Fruit fly (Drosophila melanogaster) whole organism, embryonic: ENCODE results near the gene CG7332.

Source experiments
- Awh ChIP-seq: fragments of 200-800 bp; sonication (Bioruptor generic); IDR thresholded peaks from 2 replicates; pipeline ENCODE4, ENCODE4 v1.3.6; 2022; ENCODE audit warnings: missing biosample characterization, missing genetic modification characterization
- C15 ChIP-seq: fragments of 200-800 bp; sonication (Bioruptor generic); IDR thresholded peaks from 3 replicates; pipeline ENCODE4 v1.3.6; 2022; ENCODE audit warnings: missing biosample characterization, missing genetic modification characterization
- CG12155 ChIP-seq: fragments of 200-800 bp; sonication (Bioruptor generic); optimal IDR thresholded peaks from 3 replicates; lab custom pipeline; 2016; ENCODE audit warnings: missing biosample characterization, missing genetic modification characterization
- CG12219 ChIP-seq: fragments of 200-800 bp; sonication (Bioruptor generic); optimal IDR thresholded peaks from 3 replicates; lab custom pipeline; 2018; ENCODE audit warnings: missing biosample characterization, mild to moderate bottlenecking, missing genetic modification characterization
- CG12299 ChIP-seq: fragments of 200-800 bp; sonication (Bioruptor generic); optimal IDR thresholded peaks from 2 replicates; lab custom pipeline; 2018; ENCODE audit warnings: missing biosample characterization, mild to moderate bottlenecking, missing genetic modification characterization
- CG1233 ChIP-seq: fragments of 200-800 bp; sonication (Bioruptor generic); optimal IDR thresholded peaks from 4 replicates; lab custom pipeline; 2018; ENCODE audit warnings: missing biosample characterization, mild to moderate bottlenecking, missing genetic modification characterization
- CG12744 ChIP-seq: fragments of 200-800 bp; sonication (Bioruptor generic); optimal IDR thresholded peaks from 2 replicates; lab custom pipeline; 2016; ENCODE audit warnings: missing biosample characterization, missing genetic modification characterization
- CG12942 ChIP-seq: fragments of 200-800 bp; sonication (Bioruptor generic); optimal IDR thresholded peaks from 3 replicates; lab custom pipeline; 2016; ENCODE audit warnings: missing biosample characterization, missing genetic modification characterization
- CG15696 ChIP-seq: fragments of 200-800 bp; sonication (Bioruptor generic); optimal IDR thresholded peaks from 2 replicates; lab custom pipeline; 2019; ENCODE audit warnings: missing biosample characterization, mild to moderate bottlenecking, missing genetic modification characterization, moderate library complexity
- CG16863 ChIP-seq: fragments of 200-800 bp; sonication (Bioruptor generic); optimal IDR thresholded peaks from 3 replicates; lab custom pipeline; 2016; ENCODE audit warnings: missing biosample characterization, missing genetic modification characterization
- CG17186 ChIP-seq: fragments of 200-800 bp; sonication (Bioruptor generic); optimal IDR thresholded peaks from 3 replicates; lab custom pipeline; 2017; ENCODE audit warnings: missing biosample characterization, missing genetic modification reagents, missing genetic modification characterization
- CG18764 ChIP-seq: fragments of 200-800 bp; sonication (Bioruptor generic); optimal IDR thresholded peaks from 3 replicates; lab custom pipeline; 2016; ENCODE audit warnings: missing biosample characterization, missing genetic modification characterization
- CG2678 ChIP-seq: fragments of 200-800 bp; sonication (Bioruptor generic); optimal IDR thresholded peaks from 3 replicates; lab custom pipeline; 2019; ENCODE audit warnings: missing biosample characterization, mild to moderate bottlenecking, missing genetic modification characterization, moderate library complexity
- CG5180 ChIP-seq: fragments of 200-800 bp; sonication (Bioruptor generic); optimal IDR thresholded peaks from 3 replicates; lab custom pipeline; 2017; ENCODE audit warnings: missing biosample characterization, missing genetic modification characterization, mild to moderate bottlenecking, moderate library complexity, missing genetic modification reagents
- CG6175 ChIP-seq: fragments of 200-800 bp; sonication (Bioruptor generic); IDR thresholded peaks from 3 replicates; pipeline ENCODE4 v1.3.6; 2022; ENCODE audit warnings: missing biosample characterization, missing genetic modification characterization
- CG6683 ChIP-seq: fragments of 200-800 bp; sonication (Bioruptor generic); optimal IDR thresholded peaks from 2 replicates; lab custom pipeline; 2017; ENCODE audit warnings: missing biosample characterization, mild to moderate bottlenecking, missing genetic modification characterization, missing genetic modification reagents
- CG7839 ChIP-seq: fragments of 200-800 bp; sonication (Bioruptor generic); optimal IDR thresholded peaks from 3 replicates; lab custom pipeline; 2018; ENCODE audit warnings: missing biosample characterization, mild to moderate bottlenecking, missing genetic modification characterization, moderate library complexity
- CG7928 ChIP-seq: fragments of 200-800 bp; sonication (Bioruptor generic); optimal IDR thresholded peaks from 2 replicates; lab custom pipeline; 2017; ENCODE audit warnings: missing biosample characterization, mild to moderate bottlenecking, missing genetic modification characterization
- CG8359 ChIP-seq: fragments of 200-800 bp; sonication (Bioruptor generic); optimal IDR thresholded peaks from 2 replicates; lab custom pipeline; 2017; ENCODE audit warnings: missing biosample characterization, mild to moderate bottlenecking, missing genetic modification characterization, borderline replicate concordance
- CG8388 ChIP-seq: fragments of 200-800 bp; sonication (Bioruptor generic); optimal IDR thresholded peaks from 2 replicates; lab custom pipeline; 2019; ENCODE audit warnings: missing biosample characterization, mild to moderate bottlenecking, missing genetic modification characterization, moderate library complexity
- CG9609 ChIP-seq: fragments of 200-800 bp; sonication (Bioruptor generic); optimal IDR thresholded peaks from 3 replicates; lab custom pipeline; 2016; ENCODE audit warnings: missing biosample characterization, missing genetic modification characterization
- CkIIα-i1 ChIP-seq: fragments of 200-800 bp; sonication (Bioruptor generic); IDR thresholded peaks from 2 replicates; pipeline ENCODE4 v1.3.6; 2022; ENCODE audit warnings: missing biosample characterization, missing genetic modification characterization
- Dll ChIP-seq: fragments of 200-800 bp; sonication (Bioruptor generic); IDR thresholded peaks from 4 replicates; pipeline ENCODE4 v1.3.6; 2022; ENCODE audit warnings: missing biosample characterization, missing genetic modification characterization; ENCODE audit not compliant: partially characterized antibody
- HmgZ ChIP-seq: fragments of 200-800 bp; sonication (Bioruptor generic); optimal IDR thresholded peaks from 2 replicates; lab custom pipeline; 2018; ENCODE audit warnings: missing biosample characterization, mild to moderate bottlenecking, missing genetic modification characterization
- Hr3 ChIP-seq: fragments of 200-800 bp; sonication (Bioruptor generic); optimal IDR thresholded peaks from 3 replicates; lab custom pipeline; 2016; ENCODE audit warnings: missing biosample characterization, missing genetic modification characterization
- Hsf ChIP-seq: fragments of 200-800 bp; sonication (Bioruptor generic); optimal IDR thresholded peaks from 3 replicates; lab custom pipeline; 2016; ENCODE audit warnings: missing biosample characterization, missing genetic modification characterization
- Nf-YC ChIP-seq: fragments of 200-800 bp; optimal IDR thresholded peaks from 3 replicates; lab custom pipeline; 2019; ENCODE audit warnings: missing biosample characterization, mild to moderate bottlenecking, missing genetic modification characterization, moderate library complexity
- Scr ChIP-seq: fragments of 200-800 bp; sonication (Bioruptor generic); IDR thresholded peaks from 2 replicates; pipeline ENCODE4 v1.3.6; 2022; ENCODE audit warnings: missing biosample characterization, missing genetic modification characterization; ENCODE audit not compliant: partially characterized antibody
- Sox100B ChIP-seq: fragments of 200-800 bp; sonication (Bioruptor generic); optimal IDR thresholded peaks from 3 replicates; lab custom pipeline; 2018; ENCODE audit warnings: missing biosample characterization, mild to moderate bottlenecking, missing genetic modification characterization
- Sox102F ChIP-seq: fragments of 200-800 bp; sonication (Bioruptor generic); optimal IDR thresholded peaks from 2 replicates; lab custom pipeline; 2018; ENCODE audit warnings: missing biosample characterization, mild to moderate bottlenecking, missing genetic modification characterization, moderate library complexity
- Usf ChIP-seq: fragments of 200-800 bp; sonication (Bioruptor generic); optimal IDR thresholded peaks from 2 replicates; lab custom pipeline; 2017; ENCODE audit warnings: missing genotype, missing biosample characterization, missing genetic modification characterization
- az2 ChIP-seq: fragments of 200-800 bp; sonication (Bioruptor generic); optimal IDR thresholded peaks from 3 replicates; lab custom pipeline; 2016; ENCODE audit warnings: missing biosample characterization, missing genetic modification characterization
- bigmax ChIP-seq: fragments of 200-800 bp; sonication (Bioruptor generic); optimal IDR thresholded peaks from 2 replicates; lab custom pipeline; 2018; ENCODE audit warnings: missing biosample characterization, mild to moderate bottlenecking, missing genetic modification characterization
- chn ChIP-seq: fragments of 200-800 bp; sonication (Bioruptor generic); optimal IDR thresholded peaks from 2 replicates; lab custom pipeline; 2016; ENCODE audit warnings: missing biosample characterization, missing genetic modification characterization
- ci ChIP-seq: fragments of 200-800 bp; sonication (Bioruptor generic); IDR thresholded peaks from 3 replicates; pipeline ENCODE4 v1.3.6; 2022; ENCODE audit warnings: missing biosample characterization, missing genetic modification characterization
- dati ChIP-seq: fragments of 200-800 bp; sonication (Bioruptor generic); IDR thresholded peaks from 2 replicates; pipeline ENCODE4 v1.3.6; 2022; ENCODE audit warnings: missing biosample characterization, missing genetic modification characterization
- emc ChIP-seq: fragments of 200-800 bp; sonication (Bioruptor generic); optimal IDR thresholded peaks from 2 replicates; lab custom pipeline; 2016; ENCODE audit warnings: missing biosample characterization, missing genetic modification characterization
- ftz-f1 ChIP-seq: fragments of 200-800 bp; sonication (Bioruptor generic); optimal IDR thresholded peaks from 2 replicates; lab custom pipeline; 2016; ENCODE audit warnings: missing biosample characterization, missing genetic modification characterization
- gcm2 ChIP-seq: fragments of 200-800 bp; sonication (Bioruptor generic); optimal IDR thresholded peaks from 2 replicates; lab custom pipeline; 2016; ENCODE audit warnings: missing biosample characterization, missing genetic modification characterization
- gt ChIP-seq: fragments of 200-800 bp; sonication (Bioruptor generic); IDR thresholded peaks from 2 replicates; pipeline ENCODE4 v1.3.6; 2022; ENCODE audit warnings: missing biosample characterization, missing genetic modification characterization
- nmo ChIP-seq: fragments of 200-800 bp; sonication (Bioruptor generic); optimal IDR thresholded peaks from 2 replicates; lab custom pipeline; 2018; ENCODE audit warnings: missing biosample characterization, mild to moderate bottlenecking, missing genetic modification characterization, moderate library complexity
- ranshi ChIP-seq: fragments of 200-800 bp; sonication (Bioruptor generic); IDR thresholded peaks from 2 replicates; pipeline ENCODE4 v1.3.6; 2022; ENCODE audit warnings: missing biosample characterization, missing genetic modification characterization
- sd ChIP-seq: fragments of 200-800 bp; sonication (Bioruptor generic); optimal IDR thresholded peaks from 3 replicates; lab custom pipeline; 2018; ENCODE audit warnings: missing biosample characterization, mild to moderate bottlenecking, missing genetic modification characterization, moderate library complexity
- seq ChIP-seq: fragments of 200-800 bp; sonication (Bioruptor generic); IDR thresholded peaks from 2 replicates; pipeline ENCODE4 v1.3.6; 2022; ENCODE audit warnings: missing biosample characterization, missing genetic modification characterization
- sna ChIP-seq: fragments of 200-800 bp; sonication (Bioruptor generic); IDR thresholded peaks from 2 replicates; pipeline ENCODE4 v1.3.6; 2022; ENCODE audit warnings: missing biosample characterization, missing genetic modification characterization; ENCODE audit not compliant: partially characterized antibody
- sr ChIP-seq: fragments of 200-800 bp; sonication (Bioruptor generic); IDR thresholded peaks from 3 replicates; pipeline ENCODE4 v1.3.6; 2022; ENCODE audit warnings: missing biosample characterization, missing genetic modification characterization
- ttk ChIP-seq: fragments of 200-800 bp; sonication (Bioruptor generic); IDR thresholded peaks from 2 replicates; pipeline ENCODE4 v2.1.2; 2022; ENCODE audit warnings: missing biosample characterization, missing genetic modification characterization
- unpg ChIP-seq: fragments of 200-800 bp; sonication (Bioruptor generic); optimal IDR thresholded peaks from 3 replicates; lab custom pipeline; 2018; ENCODE audit warnings: missing biosample characterization, mild to moderate bottlenecking, missing genetic modification characterization, moderate library complexity
- vfl ChIP-seq: fragments of 200-800 bp; sonication (Bioruptor generic); optimal IDR thresholded peaks from 2 replicates; lab custom pipeline; 2016; ENCODE audit warnings: missing biosample characterization, missing genetic modification characterization
- yki ChIP-seq: fragments of >200 bp; optimal IDR thresholded peaks from 3 replicates; lab custom pipeline; 2018
- zen ChIP-seq: fragments of 200-800 bp; sonication (Bioruptor generic); optimal IDR thresholded peaks from 3 replicates; lab custom pipeline; 2018; ENCODE audit warnings: missing biosample characterization, mild to moderate bottlenecking, missing genetic modification characterization, moderate library complexity

Gene CG7332

dm6 chrX:18883999-18884671, at the start of gene CG7332 (continued):
- TF ChIP-seq CG12744 (no peak), CG12299 (tag; lab: Kevin White, UChicago) (no peak), nmo (peak; percentile 17), Hr3 (no peak), unpg (GFP tag; lab: Kevin White, UChicago) (no peak), ci (GFP tag; lab: Robert Waterston, UW) (no peak), CG12155 (GFP tag; lab: Kevin White, UChicago) (no peak), seq (GFP tag; lab: Robert Waterston, UW) (no peak), Sox102F (GFP tag; lab: Kevin White, UChicago) (no peak), CG15696 (no peak), CG7928 (GFP tag; lab: Kevin White, UChicago) (no peak), Nf-YC (tag; lab: Kevin White, UChicago) (no peak), gt (GFP tag; lab: Robert Waterston, UW) (no peak), CG5180 (GFP tag; lab: Kevin White, UChicago) (no peak), CG1233 (GFP tag; lab: Kevin White, UChicago) (no peak), ttk (GFP tag; lab: Robert Waterston, UW) (no peak), vfl (GFP tag; lab: Kevin White, UChicago) (no peak), CG18764 (GFP tag; lab: Kevin White, UChicago) (no peak), C15 (GFP tag; lab: Robert Waterston, UW) (no peak), chn (GFP tag; lab: Kevin White, UChicago) (no peak), zen (tag; lab: Kevin White, UChicago) (no peak), dati (no peak), Awh (GFP tag; lab: Robert Waterston, UW) (no peak), CG2678 (tag; lab: Kevin White, UChicago) (no peak), sd (tag; lab: Kevin White, UChicago) (no peak), CG17186 (no peak), yki (lab: Kevin White, UChicago) (no peak), CG6175 (no peak), ftz-f1 (GFP tag; lab: Kevin White, UChicago) (no peak), HmgZ (tag; lab: Kevin White, UChicago) (no peak), CG6683 (no peak), bigmax (no peak), Sox100B (GFP tag; lab: Kevin White, UChicago) (no peak), CG8359 (GFP tag; lab: Kevin White, UChicago) (no peak), Scr (GFP tag; lab: Robert Waterston, UW) (peak; percentile 66), CG7839 (tag; lab: Kevin White, UChicago) (no peak), sna (GFP tag; lab: Robert Waterston, UW) (peak; percentile 43; the same call in 1 of the 2 replicates), ranshi (GFP tag; lab: Robert Waterston, UW) (0 out of 2 replicates have a peak, but pooled peaks have one; percentile 23), CG12219 (no peak), CG12942 (GFP tag; lab: Kevin White, UChicago) (no peak), CkIIα-i1 (GFP tag; lab: Robert Waterston, UW) (no peak), emc (GFP tag; lab: Kevin White, UChicago) (no peak), az2 (GFP tag; lab: Kevin White, UChicago) (peak; percentile 15), gcm2 (GFP tag; lab: Kevin White, UChicago) (no peak), sr (GFP tag; lab: Robert Waterston, UW) (no peak), Usf (GFP tag; lab: Kevin White, UChicago) (no peak), Dll (GFP tag; lab: Robert Waterston, UW) (peak; percentile 64; the same call in 1 of the 4 replicates), CG9609 (GFP tag; lab: Kevin White, UChicago) (no peak), Hsf (no peak), CG16863 (GFP tag; lab: Kevin White, UChicago) (no peak), CG8388 (no peak)
